Fruit fly (Drosophila melanogaster) whole organism, adult: Measurements from ENCODE around the gene Cad86C.

Source experiments
- CG11617 ChIP-seq: fragments of 200-800 bp; sonication (Bioruptor generic); optimal IDR thresholded peaks from 2 replicates; lab custom pipeline; 2017; ENCODE audit warnings: mild to moderate bottlenecking, missing biosample characterization, missing genetic modification reagents, missing genetic modification characterization
- CG12768 ChIP-seq: fragments of 200-800 bp; sonication (Bioruptor generic); optimal IDR thresholded peaks from 2 replicates; lab custom pipeline; 2017; ENCODE audit warnings: missing biosample characterization, missing genetic modification characterization, mild to moderate bottlenecking, moderate library complexity, missing genetic modification reagents
- CG14711 ChIP-seq: fragments of 200-800 bp; sonication (Bioruptor generic); optimal IDR thresholded peaks from 2 replicates; lab custom pipeline; 2018; ENCODE audit warnings: missing biosample characterization, mild to moderate bottlenecking, missing genetic modification characterization, moderate library complexity
- CG1620 ChIP-seq: fragments of 200-800 bp; sonication (Bioruptor generic); optimal IDR thresholded peaks from 2 replicates; lab custom pipeline; 2016; ENCODE audit warnings: missing biosample characterization, missing genetic modification characterization
- CG33017 ChIP-seq: fragments of 200-800 bp; sonication (Bioruptor generic); optimal IDR thresholded peaks from 2 replicates; lab custom pipeline; 2018; ENCODE audit warnings: missing biosample characterization, mild to moderate bottlenecking, missing genetic modification characterization, moderate library complexity
- CG5204 ChIP-seq: fragments of 200-800 bp; sonication (Bioruptor generic); optimal IDR thresholded peaks from 2 replicates; lab custom pipeline; 2016; ENCODE audit warnings: missing biosample characterization, missing genetic modification characterization
- CG7045 ChIP-seq: fragments of 200-800 bp; sonication (Bioruptor generic); optimal IDR thresholded peaks from 2 replicates; lab custom pipeline; 2017; ENCODE audit warnings: missing biosample characterization, mild to moderate bottlenecking, missing genetic modification characterization
- CG7101 ChIP-seq: fragments of 200-800 bp; sonication (Bioruptor generic); optimal IDR thresholded peaks from 2 replicates; lab custom pipeline; 2018; ENCODE audit warnings: missing biosample characterization, mild to moderate bottlenecking, missing genetic modification characterization, moderate library complexity
- Clk ChIP-seq: fragments of 200-800 bp; sonication (Bioruptor generic); optimal IDR thresholded peaks from 2 replicates; lab custom pipeline; 2017; ENCODE audit warnings: missing biosample characterization, missing genetic modification characterization
- Crg-1 ChIP-seq: fragments of 200-800 bp; sonication (Bioruptor generic); optimal IDR thresholded peaks from 2 replicates; lab custom pipeline; 2016; ENCODE audit warnings: missing biosample characterization, missing genetic modification characterization
- Hr96 ChIP-seq: fragments of 200-800 bp; sonication (Bioruptor generic); optimal IDR thresholded peaks from 2 replicates; lab custom pipeline; 2016; ENCODE audit warnings: missing biosample characterization, missing genetic modification characterization
- Mnt ChIP-seq: fragments of 200-800 bp; sonication (Bioruptor generic); optimal IDR thresholded peaks from 2 replicates; lab custom pipeline; 2016; ENCODE audit warnings: missing biosample characterization, mild to moderate bottlenecking, missing genetic modification characterization
- bab1 ChIP-seq: fragments of 200-800 bp; sonication (Bioruptor generic); optimal IDR thresholded peaks from 3 replicates; lab custom pipeline; 2019; ENCODE audit warnings: missing biosample characterization, mild to moderate bottlenecking, missing genetic modification characterization, moderate library complexity
- cic ChIP-seq: fragments of 200-800 bp; sonication (Bioruptor generic); optimal IDR thresholded peaks from 2 replicates; lab custom pipeline; 2017; ENCODE audit warnings: missing biosample characterization, mild to moderate bottlenecking, missing genetic modification characterization, moderate library complexity
- cnc ChIP-seq, 2 experiments: fragments of >200 bp; optimal IDR thresholded peaks; 2 replicates each; lab custom pipeline; 2017
- kay ChIP-seq: fragments of 200-800 bp; sonication (Bioruptor generic); peaks from one replicate; lab custom pipeline; 2016; ENCODE audit warnings: missing biosample characterization, missing genetic modification characterization, borderline replicate concordance
- ovo ChIP-seq: fragments of 200-800 bp; sonication (Bioruptor generic); optimal IDR thresholded peaks from 2 replicates; lab custom pipeline; 2016; ENCODE audit warnings: missing biosample characterization, missing genetic modification characterization
- pad ChIP-seq: fragments of 200-800 bp; sonication (Bioruptor generic); optimal IDR thresholded peaks from 3 replicates; lab custom pipeline; 2017; ENCODE audit warnings: missing biosample characterization, missing genetic modification characterization, mild to moderate bottlenecking, moderate library complexity, missing genetic modification reagents
- tj ChIP-seq: fragments of 200-800 bp; sonication (Bioruptor generic); optimal IDR thresholded peaks from 3 replicates; lab custom pipeline; 2017; ENCODE audit warnings: missing biosample characterization, mild to moderate bottlenecking, missing genetic modification characterization, moderate library complexity
- toe ChIP-seq: fragments of 200-800 bp; sonication (Bioruptor generic); optimal IDR thresholded peaks from 2 replicates; lab custom pipeline; 2016; ENCODE audit warnings: missing biosample characterization, missing genetic modification characterization

The Cad86C gene

DNA sequence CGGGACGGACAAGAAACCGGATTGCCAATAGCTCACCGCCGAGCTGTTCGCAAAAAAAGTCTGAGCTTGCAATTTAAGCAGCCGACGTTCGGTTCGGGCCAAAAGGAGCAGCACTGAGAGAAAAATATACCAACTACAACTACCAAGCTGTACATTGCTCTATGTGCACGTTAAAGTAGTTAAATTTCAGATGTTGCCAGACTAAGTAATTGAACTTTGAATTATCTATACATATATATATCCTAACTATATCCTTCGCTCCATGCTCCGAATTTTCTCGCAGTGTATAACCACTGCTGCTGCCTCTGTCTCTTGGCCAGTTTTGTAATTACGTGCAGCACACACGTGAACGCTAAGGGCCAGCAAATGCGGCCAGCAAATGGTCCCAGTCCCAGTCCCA lies 8.0 kb downstream of the Cad86C start:
- TF ChIP-seq Hr96 (no peak), tj (no peak), toe (no peak), cic (GFP tag; lab: Kevin White, UChicago) (no peak), bab1 (GFP tag; lab: Kevin White, UChicago) (no peak), pad (no peak), Clk (GFP tag; lab: Kevin White, UChicago) (no peak), CG7101 (tag; lab: Kevin White, UChicago) (no peak), CG11617 (GFP tag; lab: Kevin White, UChicago) (no peak), Crg-1 (no peak), kay (GFP tag; lab: Kevin White, UChicago) (no peak), CG7045 (GFP tag; lab: Kevin White, UChicago) (no peak), CG14711 (tag; lab: Kevin White, UChicago) (no peak), ovo (no peak), CG33017 (tag; lab: Kevin White, UChicago) (no peak), Mnt (GFP tag; lab: Kevin White, UChicago) (no peak), CG12768 (GFP tag; lab: Kevin White, UChicago) (no peak)

- TF ChIP-seq pad (no peak), CG12768 (GFP tag; lab: Kevin White, UChicago) (no peak), Mnt (GFP tag; lab: Kevin White, UChicago) (no peak), CG1620 (GFP tag; lab: Kevin White, UChicago) (no peak), tj (no peak), CG11617 (GFP tag; lab: Kevin White, UChicago) (no peak), bab1 (GFP tag; lab: Kevin White, UChicago) (no peak), kay (GFP tag; lab: Kevin White, UChicago) (no peak), Clk (GFP tag; lab: Kevin White, UChicago) (no peak), Hr96 (no peak), cnc (optimal IDR thresholded peaks at IDR 0.05; lab: Kevin White, UChicago) (no peak)
These were observed 10.0 kb downstream of the Cad86C start for dm6 chr3R:10836924-10837323.

DNA sequence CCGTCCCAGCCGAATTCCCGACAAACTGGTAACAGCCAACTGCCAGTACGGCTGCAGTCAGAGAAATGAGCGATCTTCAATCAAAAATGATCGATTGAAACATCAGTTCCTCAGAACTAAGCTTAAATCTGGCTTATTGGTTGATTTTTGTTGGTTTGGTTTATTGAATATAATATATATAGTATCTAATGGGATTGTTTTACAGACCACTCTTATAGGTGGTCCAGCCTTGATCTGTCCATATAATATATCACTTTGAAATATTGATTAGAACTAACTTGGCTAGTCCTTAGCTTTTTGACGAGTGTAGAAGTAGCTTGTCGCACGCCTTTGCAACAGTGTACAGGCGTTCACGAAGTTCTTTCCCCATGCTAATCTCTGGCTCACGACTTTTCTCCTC lies 15.5 kb downstream of the Cad86C start:
- TF ChIP-seq CG11617 (GFP tag; lab: Kevin White, UChicago): no peak
- TF ChIP-seq toe: no peak
- TF ChIP-seq Clk (GFP tag; lab: Kevin White, UChicago): no peak
- TF ChIP-seq CG5204 (GFP tag; lab: Kevin White, UChicago): no peak
- TF ChIP-seq cic (GFP tag; lab: Kevin White, UChicago): no peak
- TF ChIP-seq CG7045 (GFP tag; lab: Kevin White, UChicago): no peak
- no peak for TF ChIP-seq Hr96
- no peak for TF ChIP-seq CG1620 (GFP tag; lab: Kevin White, UChicago)
- no peak for TF ChIP-seq Crg-1

DNA sequence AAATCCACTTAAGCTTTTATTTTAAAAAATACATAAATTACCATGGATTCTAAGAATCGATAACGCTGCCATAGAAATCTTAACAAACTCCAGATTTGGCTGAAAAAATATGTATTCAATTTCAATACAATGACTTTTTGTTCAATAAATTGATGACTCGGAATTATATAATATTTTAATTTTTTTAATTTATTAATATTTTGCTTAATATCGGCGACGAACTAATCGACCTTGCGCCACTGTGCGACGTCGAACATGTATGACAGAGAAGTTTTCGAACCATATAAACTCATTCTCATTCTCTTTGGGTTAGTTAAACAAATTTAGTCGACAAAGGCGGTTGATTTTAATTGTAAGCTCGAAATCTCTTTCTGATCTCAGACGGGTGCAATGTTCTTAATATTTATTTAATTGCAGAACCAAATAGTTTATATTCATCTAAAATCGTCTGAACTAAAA lies 22.7 kb downstream of the Cad86C start, which contains the start of gene CG42394:
TSS of gene CG42394 (plus strand) at position 311 of the 459 bp plus-strand sequence.
- TF ChIP-seq kay (GFP tag; lab: Kevin White, UChicago) (peak; percentile 79), ovo (no peak), Hr96 (peak; percentile 40), cnc (optimal IDR thresholded peaks at IDR 0.05; lab: Kevin White, UChicago) (no peak), CG1620 (GFP tag; lab: Kevin White, UChicago) (no peak), tj (peak; percentile 47), CG5204 (GFP tag; lab: Kevin White, UChicago) (peak; percentile 66), Clk (GFP tag; lab: Kevin White, UChicago) (peak; percentile 11), CG11617 (GFP tag; lab: Kevin White, UChicago) (peak; percentile 63), bab1 (GFP tag; lab: Kevin White, UChicago) (peak; percentile 82), CG7101 (tag; lab: Kevin White, UChicago) (peak; percentile 80), toe (peak; percentile 50), CG7045 (GFP tag; lab: Kevin White, UChicago) (peak; percentile 87), CG33017 (tag; lab: Kevin White, UChicago) (peak; percentile 77), pad (peak; percentile 37), CG12768 (GFP tag; lab: Kevin White, UChicago) (peak; percentile 78), CG14711 (tag; lab: Kevin White, UChicago) (peak; percentile 81), cic (GFP tag; lab: Kevin White, UChicago) (no peak)

- TF ChIP-seq Hr96 (no peak), bab1 (GFP tag; lab: Kevin White, UChicago) (no peak), toe (no peak), CG12768 (GFP tag; lab: Kevin White, UChicago) (no peak), Clk (GFP tag; lab: Kevin White, UChicago) (no peak), CG11617 (GFP tag; lab: Kevin White, UChicago) (no peak), pad (no peak), ovo (no peak), CG7101 (tag; lab: Kevin White, UChicago) (no peak)
These were observed 23.8 kb downstream of the Cad86C start for dm6 chr3R:10850636-10851035.

DNA sequence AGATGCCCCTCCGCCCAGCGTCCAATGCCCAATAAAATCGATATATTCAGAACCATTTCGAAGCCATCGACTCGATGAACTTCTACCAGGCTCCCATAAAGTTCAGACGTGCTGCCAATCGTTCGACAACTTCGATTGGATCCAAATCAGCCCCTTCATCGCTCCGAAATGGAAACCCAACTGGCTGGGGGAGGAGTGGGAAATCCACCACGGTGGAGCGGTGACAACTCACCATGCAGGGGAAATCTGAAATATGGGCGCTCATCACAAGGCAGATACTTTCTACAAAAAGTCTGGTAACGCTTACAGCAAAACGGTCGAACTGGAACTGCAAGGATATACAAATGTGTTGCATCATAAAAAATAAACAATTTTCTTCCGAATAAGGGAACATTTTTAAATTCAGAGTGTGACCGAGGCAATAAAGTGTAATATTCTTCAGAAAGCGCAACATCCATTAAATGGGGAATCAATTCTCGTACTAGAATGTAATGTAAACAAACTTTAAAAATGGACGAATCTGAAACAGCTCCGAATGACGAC lies 25.4 kb downstream of the Cad86C start, which contains the start of gene CG4565:
TSS of gene CG4565 (plus strand) at position 493 of the 543 bp plus-strand sequence.
- TF ChIP-seq CG1620 (GFP tag; lab: Kevin White, UChicago): no peak
- peak; percentile 100 for TF ChIP-seq pad
